Fruit fly (Drosophila melanogaster) whole organism, wandering third instar larva: ENCODE measurements around the gene RluA-2.

Experiments used
- Abd-B ChIP-seq: fragments of >200 bp; optimal IDR thresholded peaks from 2 replicates; lab custom pipeline; 2017; ENCODE audit warnings: missing biosample characterization, missing genetic modification characterization
- CG32264 ChIP-seq: fragments of 200-800 bp; sonication (Bioruptor generic); optimal IDR thresholded peaks from 2 replicates; lab custom pipeline; 2016; ENCODE audit warnings: missing biosample characterization, missing genetic modification characterization
- CrebA ChIP-seq: fragments of 200-800 bp; sonication (Bioruptor generic); optimal IDR thresholded peaks from 2 replicates; lab custom pipeline; 2016; ENCODE audit warnings: missing biosample characterization, mild to moderate bottlenecking, missing genetic modification characterization, borderline replicate concordance
- Dfd ChIP-seq: fragments of >200 bp; optimal IDR thresholded peaks from 2 replicates; lab custom pipeline; 2017; ENCODE audit warnings: missing biosample characterization, missing genetic modification characterization
- Dif ChIP-seq: fragments of 200-275, 200-300 bp; sonication (Bioruptor generic); optimal IDR thresholded peaks from 2 replicates; lab custom pipeline; 2018; ENCODE audit warnings: missing biosample characterization, missing genetic modification characterization; ENCODE audit not compliant: partially characterized antibody
- GATAd ChIP-seq: sonication (Bioruptor generic); optimal IDR thresholded peaks from 2 replicates; lab custom pipeline; 2016; ENCODE audit warnings: missing biosample characterization, missing genetic modification characterization
- HLH106 ChIP-seq: fragments of 200-800 bp; optimal IDR thresholded peaks from 3 replicates; lab custom pipeline; 2019; ENCODE audit warnings: missing biosample characterization, mild to moderate bottlenecking, missing genetic modification characterization, moderate library complexity
- Hnf4 ChIP-seq: fragments of 200-800 bp; sonication (Bioruptor generic); optimal IDR thresholded peaks from 2 replicates; lab custom pipeline; 2016; ENCODE audit warnings: missing biosample characterization, mild to moderate bottlenecking, missing genetic modification characterization
- Hr78 ChIP-seq: fragments of >200 bp; optimal IDR thresholded peaks from 2 replicates; lab custom pipeline; 2017; ENCODE audit warnings: missing biosample characterization, missing genetic modification characterization
- Hr83 ChIP-seq: fragments of 200-300 bp; sonication (Bioruptor generic); optimal IDR thresholded peaks from 2 replicates; lab custom pipeline; 2016; ENCODE audit warnings: missing biosample characterization, mild to moderate bottlenecking, missing genetic modification characterization, moderate library complexity; ENCODE audit not compliant: poor library complexity, severe bottlenecking
- Jra ChIP-seq: sonication (Bioruptor generic); optimal IDR thresholded peaks from 2 replicates; lab custom pipeline; 2016; ENCODE audit warnings: missing biosample characterization, missing genetic modification characterization
- Myc ChIP-seq: fragments of >200 bp; optimal IDR thresholded peaks from 2 replicates; lab custom pipeline; 2017
- OdsH ChIP-seq: fragments of 200-800 bp; sonication (Bioruptor generic); optimal IDR thresholded peaks from 2 replicates; lab custom pipeline; 2016; ENCODE audit warnings: missing biosample characterization, mild to moderate bottlenecking, missing genetic modification characterization
- Rel ChIP-seq, 2 experiments: fragments of 200-800 bp; sonication (Bioruptor generic) in 1 of 2; optimal IDR thresholded peaks; 2 replicates in 1 of 2; 3 replicates in 1 of 2; lab custom pipeline; 2016 to 2019; ENCODE audit warnings: mild to moderate bottlenecking in 2 of 2, missing biosample characterization in 2 of 2, missing genetic modification characterization in 2 of 2, moderate library complexity in 1 of 2
- Sp1 ChIP-seq: fragments of 200-800 bp; sonication (Bioruptor generic); optimal IDR thresholded peaks from 3 replicates; lab custom pipeline; 2019; ENCODE audit warnings: missing biosample characterization, mild to moderate bottlenecking, missing genetic modification characterization, moderate library complexity
- Vsx2 ChIP-seq: fragments of 200-300, 225-300 bp; sonication (Bioruptor generic); optimal IDR thresholded peaks from 2 replicates; lab custom pipeline; 2018; ENCODE audit warnings: missing biosample characterization, missing genetic modification characterization; ENCODE audit not compliant: partially characterized antibody
- br ChIP-seq: fragments of 200-800 bp; sonication (Bioruptor generic); optimal IDR thresholded peaks from 2 replicates; lab custom pipeline; 2016; ENCODE audit warnings: missing biosample characterization, missing genetic modification characterization
- brk ChIP-seq: fragments of 200-800 bp; sonication (Bioruptor generic); optimal IDR thresholded peaks from 2 replicates; lab custom pipeline; 2016; ENCODE audit warnings: missing biosample characterization, mild to moderate bottlenecking, missing genetic modification characterization
- dmrt93B ChIP-seq: fragments of 200-800 bp; sonication (Bioruptor generic); optimal IDR thresholded peaks from 2 replicates; lab custom pipeline; 2018; ENCODE audit warnings: missing biosample characterization, mild to moderate bottlenecking, missing genetic modification characterization
- ey ChIP-seq: fragments of 200-800 bp; sonication (Bioruptor generic); optimal IDR thresholded peaks from 2 replicates; lab custom pipeline; 2016; ENCODE audit warnings: missing biosample characterization, missing genetic modification characterization
- foxo ChIP-seq, 2 experiments: fragments of 200-800 bp; sonication (Bioruptor generic); optimal IDR thresholded peaks; 2 replicates in 1 of 2; 3 replicates in 1 of 2; lab custom pipeline; 2016 to 2017; ENCODE audit warnings: missing biosample characterization in 2 of 2, missing genetic modification characterization in 2 of 2
- fru ChIP-seq: fragments of 200-800 bp; sonication (Bioruptor generic); optimal IDR thresholded peaks from 3 replicates; lab custom pipeline; 2016; ENCODE audit warnings: missing biosample characterization, mild to moderate bottlenecking, missing genetic modification characterization
- jim ChIP-seq: fragments of 175-275, 200-325 bp; sonication (Bioruptor generic); optimal IDR thresholded peaks from 2 replicates; lab custom pipeline; 2016; ENCODE audit warnings: missing biosample characterization, mild to moderate bottlenecking, missing genetic modification characterization
- lola ChIP-seq: fragments of >200 bp; optimal IDR thresholded peaks from 2 replicates; lab custom pipeline; 2017; ENCODE audit warnings: missing biosample characterization, missing genetic modification characterization
- psq ChIP-seq: fragments of 200-800 bp; sonication (Bioruptor generic); optimal IDR thresholded peaks from 3 replicates; lab custom pipeline; 2017; ENCODE audit warnings: missing biosample characterization, mild to moderate bottlenecking, missing genetic modification characterization, moderate library complexity
- sage ChIP-seq: fragments of 200-800 bp; sonication (Bioruptor generic); optimal IDR thresholded peaks from 2 replicates; lab custom pipeline; 2016; ENCODE audit warnings: missing biosample characterization, mild to moderate bottlenecking, missing genetic modification characterization
- sv ChIP-seq: fragments of 200-800 bp; sonication (Bioruptor generic); optimal IDR thresholded peaks from 3 replicates; lab custom pipeline; 2016; ENCODE audit warnings: missing biosample characterization, missing genetic modification characterization
- tai ChIP-seq: sonication (Bioruptor generic); optimal IDR thresholded peaks from 2 replicates; lab custom pipeline; 2016; ENCODE audit warnings: missing biosample characterization, missing genetic modification characterization

RluA-2 gene

dm6 chr2L:10474815-10475214 is 2.1 kb upstream of the RluA-2 start:
- no peak for TF ChIP-seq sage (GFP tag; lab: Kevin White, UChicago)
- TF ChIP-seq OdsH = no peak
- TF ChIP-seq Abd-B (GFP tag; lab: Kevin White, UChicago) = no peak
- TF ChIP-seq Dfd (GFP tag; lab: Kevin White, UChicago) = no peak
- TF ChIP-seq fru (GFP tag; lab: Kevin White, UChicago) = no peak
- TF ChIP-seq ey (GFP tag; lab: Kevin White, UChicago) = no peak
- no peak for TF ChIP-seq Jra (GFP tag; lab: Kevin White, UChicago)
- no peak for TF ChIP-seq lola
- no peak for TF ChIP-seq Sp1 (GFP tag; lab: Kevin White, UChicago)
- TF ChIP-seq psq (GFP tag; lab: Kevin White, UChicago) = no peak
- TF ChIP-seq Hr83 (GFP tag; lab: Kevin White, UChicago) = no peak
- no peak for TF ChIP-seq Hr78 (GFP tag; lab: Kevin White, UChicago)

dm6 chr2L:10479859-10480258 is 3.0 kb downstream of the RluA-2 start:
- TF ChIP-seq Dif (GFP tag; lab: Kevin White, UChicago) (no peak), GATAd (GFP tag; lab: Kevin White, UChicago) (peak; percentile 73)

dm6 chr2L:10483073-10483472 is 6.2 kb downstream of the RluA-2 start, which contains the start of gene Grip75:
Gene Grip75 (plus strand): TSS chr2L:10483295.
- TF ChIP-seq HLH106 (tag; lab: Kevin White, UChicago) (no peak), Hnf4 (no peak), Jra (GFP tag; lab: Kevin White, UChicago) (no peak)

dm6 chr2L:10488484-10489223 is 11.8 kb downstream of the RluA-2 start, which contains the start of the genes Cog4 and CG6144:
Gene Cog4 (minus strand): TSS chr2L:10488622.
Gene CG6144 (plus strand): TSS chr2L:10488694.
- TF ChIP-seq br (GFP tag; lab: Kevin White, UChicago) = no peak
- peak; percentile 15 for TF ChIP-seq OdsH
- TF ChIP-seq tai (GFP tag; lab: Kevin White, UChicago) = no peak
- no peak for TF ChIP-seq HLH106 (tag; lab: Kevin White, UChicago)
- no peak for TF ChIP-seq fru (GFP tag; lab: Kevin White, UChicago)
- no peak for TF ChIP-seq Vsx2 (GFP tag; lab: Kevin White, UChicago)
- TF ChIP-seq dmrt93B (GFP tag; lab: Kevin White, UChicago) = no peak
- no peak for TF ChIP-seq ey (GFP tag; lab: Kevin White, UChicago)
- TF ChIP-seq GATAd (GFP tag; lab: Kevin White, UChicago) = no peak
- peak; percentile 44 for TF ChIP-seq sv
- TF ChIP-seq Myc (lab: Kevin White, UChicago) = no peak
- TF ChIP-seq Rel (GFP tag; optimal IDR thresholded peaks at IDR 0.05; lab: Kevin White, UChicago) = no peak
- TF ChIP-seq Rel (tag; optimal IDR thresholded peaks at IDR 0.05; lab: Kevin White, UChicago) = no peak
- no peak for TF ChIP-seq CrebA (GFP tag; lab: Kevin White, UChicago)
- no peak for TF ChIP-seq Abd-B (GFP tag; lab: Kevin White, UChicago)
- peak; percentile 1 for TF ChIP-seq psq (GFP tag; lab: Kevin White, UChicago)
- TF ChIP-seq, all 38 proteins: peak for 3

dm6 chr2L:10491354-10491753 is 14.5 kb downstream of the RluA-2 start, which contains the start of gene CG13144:
Gene CG13144 (minus strand): TSS chr2L:10491454.
- no peak for TF ChIP-seq jim (GFP tag; lab: Kevin White, UChicago)
- TF ChIP-seq brk (GFP tag; lab: Kevin White, UChicago) = no peak
- no peak for TF ChIP-seq Dfd (GFP tag; lab: Kevin White, UChicago)
- no peak for TF ChIP-seq foxo (GFP tag; optimal IDR thresholded peaks at IDR 0.05; lab: Kevin White, UChicago)
- TF ChIP-seq fru (GFP tag; lab: Kevin White, UChicago) = no peak
- TF ChIP-seq Rel (GFP tag; optimal IDR thresholded peaks at IDR 0.05; lab: Kevin White, UChicago) = no peak
- TF ChIP-seq Rel (tag; optimal IDR thresholded peaks at IDR 0.05; lab: Kevin White, UChicago) = no peak
- TF ChIP-seq Vsx2 (GFP tag; lab: Kevin White, UChicago) = no peak
- no peak for TF ChIP-seq CrebA (GFP tag; lab: Kevin White, UChicago)
- TF ChIP-seq Jra (GFP tag; lab: Kevin White, UChicago) = no peak
- TF ChIP-seq Myc (lab: Kevin White, UChicago) = no peak
- no peak for TF ChIP-seq CG32264 (GFP tag; lab: Kevin White, UChicago)
- TF ChIP-seq tai (GFP tag; lab: Kevin White, UChicago) = no peak
- TF ChIP-seq dmrt93B (GFP tag; lab: Kevin White, UChicago) = no peak
